Worm (Caenorhabditis elegans): Measurements from ENCODE around the gene T19H12.12.

Gene T19H12.12

DNA sequence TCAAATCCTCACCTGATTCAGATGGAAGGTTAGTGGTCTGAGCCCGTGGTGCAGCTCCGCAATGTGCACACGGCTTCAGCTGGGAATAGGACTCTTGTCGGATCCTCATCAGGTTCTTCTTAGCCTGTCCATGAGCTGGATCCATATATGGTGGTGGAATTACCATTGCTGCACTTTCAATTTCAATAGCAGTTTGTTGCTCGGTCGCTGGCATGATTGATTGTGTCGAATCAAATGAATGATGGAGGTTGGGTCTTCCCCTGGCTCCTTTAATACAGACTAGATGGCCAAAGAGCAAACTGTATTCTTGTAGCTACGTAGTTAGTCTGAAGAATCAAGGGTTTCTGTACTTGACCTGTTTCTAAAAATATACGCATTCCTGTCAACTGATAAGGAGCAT lies 48.2 kb downstream of the T19H12.12 start, which contains the start of gene C02E7.10:
Gene C02E7.10, minus strand, starts transcription at position 232 of the 400 bp plus-strand sequence.
- no peak for TF ChIP-seq dao-5 (tag; optimal IDR thresholded peaks at IDR 0.05)
- TF ChIP-seq W03F9.2 (tag; optimal IDR thresholded peaks at IDR 0.05), result no peak
- TF ChIP-seq him-1 (tag; optimal IDR thresholded peaks at IDR 0.05), result no peak

DNA sequence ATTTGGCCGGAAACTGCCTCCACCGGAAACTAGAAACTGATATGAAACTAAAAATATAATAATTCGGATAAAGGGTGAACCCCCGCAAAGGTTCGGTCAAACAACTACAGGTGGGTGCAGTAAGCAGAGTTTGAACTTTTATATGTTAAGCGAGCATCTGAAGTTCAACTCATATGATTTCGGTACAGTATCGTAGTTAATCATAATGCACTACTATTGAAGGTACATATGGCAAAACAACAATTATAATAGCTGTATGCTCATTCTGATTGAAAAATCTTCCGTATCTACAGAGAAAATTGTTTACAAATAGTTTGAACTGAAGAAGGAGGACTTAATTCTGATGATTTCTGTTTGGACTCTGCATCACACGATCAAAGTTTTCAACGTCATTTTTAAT lies 48.7 kb downstream of the T19H12.12 start:
- TF ChIP-seq W03F9.2 (tag; optimal IDR thresholded peaks at IDR 0.05), result no peak
- no peak for TF ChIP-seq him-1 (tag; optimal IDR thresholded peaks at IDR 0.05)
- no peak for TF ChIP-seq dao-5 (tag; optimal IDR thresholded peaks at IDR 0.05)

DNA sequence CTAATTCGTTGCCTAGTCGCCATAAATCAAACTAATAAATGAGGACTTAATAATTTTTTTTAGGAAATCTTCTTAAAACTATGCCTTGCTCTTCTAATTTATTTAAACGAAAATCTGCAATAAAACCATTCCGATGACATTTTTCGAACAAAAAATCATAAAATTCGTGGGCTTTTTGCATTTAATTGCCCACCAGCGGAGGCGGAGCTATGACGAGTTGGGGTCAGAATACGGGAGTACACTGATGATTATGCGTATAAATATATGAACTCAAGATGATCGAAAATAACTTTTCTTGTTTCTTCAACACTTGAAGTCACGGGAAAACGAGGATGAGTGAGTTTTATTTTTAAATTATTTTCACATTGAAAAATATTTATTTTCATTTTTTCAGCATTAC lies 49.8 kb downstream of the T19H12.12 start, which contains the start of gene catp-2:
Gene catp-2, plus strand, starts transcription at position 301 of the 400 bp plus-strand sequence.
- TF ChIP-seq W03F9.2 (tag; optimal IDR thresholded peaks at IDR 0.05), result no peak
- TF ChIP-seq dao-5 (tag; optimal IDR thresholded peaks at IDR 0.05), result no peak
- no peak for TF ChIP-seq him-1 (tag; optimal IDR thresholded peaks at IDR 0.05)

Measured in whole organism, L4/young adult.